Worm (Caenorhabditis elegans): ENCODE measurements around the gene nol-9.

The nol-9 gene

ce11 chrIV:13383763-13384436 is 38.4 kb upstream of the nol-9 start, which contains the start of gene rab-19:
Gene rab-19 (minus strand): TSS chrIV:13384386.
- TF ChIP-seq hlh-4 (tag; optimal IDR thresholded peaks at IDR 0.05): no peak
- TF ChIP-seq fkh-10 (GFP tag; optimal IDR thresholded peaks at IDR 0.05): no peak
- TF ChIP-seq ceh-88 (GFP tag; IDR thresholded peaks at IDR 0.05): no peak
- TF ChIP-seq nhr-84 (tag; optimal IDR thresholded peaks at IDR 0.05): no peak
- TF ChIP-seq swsn-7 (tag; optimal IDR thresholded peaks at IDR 0.05): peak; percentile 18
- TF ChIP-seq zag-1 (tag; optimal IDR thresholded peaks at IDR 0.05): no peak
- no peak for TF ChIP-seq egl-13 (tag; optimal IDR thresholded peaks at IDR 0.05)
- no peak for TF ChIP-seq nhr-12 (tag; optimal IDR thresholded peaks at IDR 0.05)
- no peak for TF ChIP-seq unc-62 (GFP tag; optimal IDR thresholded peaks at IDR 0.05)
- no peak for TF ChIP-seq ceh-8 (GFP tag; optimal IDR thresholded peaks at IDR 0.05)
- TF ChIP-seq ceh-63 (GFP tag; optimal IDR thresholded peaks at IDR 0.05): no peak
- TF ChIP-seq elt-3 (tag; optimal IDR thresholded peaks at IDR 0.05): no peak
- peak; percentile 19 to 28 for TF ChIP-seq efl-1 (optimal IDR thresholded peaks at IDR 0.05)
- TF ChIP-seq efl-1 (GFP tag; optimal IDR thresholded peaks at IDR 0.05 in 1 of 2): peak in 1 of 2 experiments; percentile 9
- TF ChIP-seq unc-130 (tag; optimal IDR thresholded peaks at IDR 0.05): no peak
- no peak for TF ChIP-seq snpc-4 (tag; optimal IDR thresholded peaks at IDR 0.05)
- TF ChIP-seq mep-1 (tag; optimal IDR thresholded peaks at IDR 0.05): no peak
- peak; percentile 17 for TF ChIP-seq nhr-47 (tag; optimal IDR thresholded peaks at IDR 0.05)
- TF ChIP-seq pag-3 (tag; optimal IDR thresholded peaks at IDR 0.05; ENCODE audit: borderline replicate concordance, insufficient read depth): no peak
- TF ChIP-seq dpl-1 (GFP tag; optimal IDR thresholded peaks at IDR 0.05): no peak
- no peak for TF ChIP-seq sup-37 (GFP tag; optimal IDR thresholded peaks at IDR 0.05)
- no peak for TF ChIP-seq tbx-2 (tag; optimal IDR thresholded peaks at IDR 0.05)
- no peak for TF ChIP-seq nhr-11 (tag; optimal IDR thresholded peaks at IDR 0.05)
- TF ChIP-seq nhr-71 (tag; optimal IDR thresholded peaks at IDR 0.05): peak; percentile 27
- TF ChIP-seq efl-3 (GFP tag; optimal IDR thresholded peaks at IDR 0.05): no peak
- TF ChIP-seq jun-1 (tag; optimal IDR thresholded peaks at IDR 0.05): no peak
- TF ChIP-seq fkh-4 (tag; optimal IDR thresholded peaks at IDR 0.05; ENCODE audit: borderline replicate concordance): no peak
- no peak for TF ChIP-seq aly-2 (tag; optimal IDR thresholded peaks at IDR 0.05)
- TF ChIP-seq nhr-19 (GFP tag; conservative IDR thresholded peaks at IDR 0.05): no peak
- TF ChIP-seq pax-3 (tag; optimal IDR thresholded peaks at IDR 0.05): no peak
- no peak for TF ChIP-seq F16B12.6 (tag; optimal IDR thresholded peaks at IDR 0.05)
- no peak for TF ChIP-seq lin-14 (GFP tag; optimal IDR thresholded peaks at IDR 0.05)
- no peak for TF ChIP-seq lin-13 (GFP tag; optimal IDR thresholded peaks at IDR 0.05)
- no peak for TF ChIP-seq grh-1 (GFP tag; IDR thresholded peaks at IDR 0.05)
- no peak for TF ChIP-seq sox-4 (tag; optimal IDR thresholded peaks at IDR 0.05)
- no peak for TF ChIP-seq ces-1 (GFP tag; optimal IDR thresholded peaks at IDR 0.05)
- peak; percentile 1 to 23 for TF ChIP-seq lsy-2 (tag; optimal IDR thresholded peaks at IDR 0.05)
- TF ChIP-seq mdl-1 (tag; optimal IDR thresholded peaks at IDR 0.05): no peak
- no peak for TF ChIP-seq blmp-1 (tag; optimal IDR thresholded peaks at IDR 0.05)
- TF ChIP-seq xbp-1 (tag; optimal IDR thresholded peaks at IDR 0.05): peak; percentile 14
- TF ChIP-seq unc-98 (GFP tag; IDR thresholded peaks at IDR 0.05): no peak
- no peak for TF ChIP-seq egl-27 (tag; optimal IDR thresholded peaks at IDR 0.05)
- no peak for TF ChIP-seq unc-30 (tag; optimal IDR thresholded peaks at IDR 0.05)
- TF ChIP-seq nhr-20 (tag; optimal IDR thresholded peaks at IDR 0.05): no peak
- TF ChIP-seq lir-3 (tag; optimal IDR thresholded peaks at IDR 0.05; ENCODE audit: poor library complexity): no peak
- no peak for TF ChIP-seq zip-4 (GFP tag; optimal IDR thresholded peaks at IDR 0.05)
- TF ChIP-seq irx-1 (tag; optimal IDR thresholded peaks at IDR 0.05): no peak
- no peak for TF ChIP-seq nhr-90 (tag; optimal IDR thresholded peaks at IDR 0.05; ENCODE audit: poor library complexity)
- no peak for TF ChIP-seq ceh-90 (tag; optimal IDR thresholded peaks at IDR 0.05)
- peak; percentile 42 for TF ChIP-seq snu-23 (GFP tag; optimal IDR thresholded peaks at IDR 0.05)
- TF ChIP-seq ama-1 (optimal IDR thresholded peaks at IDR 0.05): no peak
- no peak for TF ChIP-seq mab-9 (GFP tag; IDR thresholded peaks at IDR 0.05)
